Worm (Caenorhabditis elegans) whole organism, young adult: ENCODE data around the gene mel-28.

Experiments used
- B0019.2 ChIP-seq: fragments of 200-800 bp; sonication (Bioruptor generic); conservative IDR thresholded peaks from 2 replicates; pipeline ENCODE4 v1.3.6; 2022; ENCODE audit warnings: missing genetic modification reagents, missing genetic modification characterization, missing compliant biosample characterization
- B0261.1 ChIP-seq: sonication (generic microtip); optimal IDR thresholded peaks from 2 replicates; lab custom pipeline; 2016; ENCODE audit warnings: mild to moderate bottlenecking, missing genetic modification characterization, moderate library complexity, missing compliant biosample characterization
- F23B12.7 ChIP-seq: sonication (generic microtip); optimal IDR thresholded peaks from 2 replicates; lab custom pipeline; 2017; ENCODE audit warnings: missing genetic modification characterization, mild to moderate bottlenecking, missing compliant biosample characterization, antibody characterized with exemption, moderate library complexity; ENCODE audit not compliant: insufficient read depth
- F37B4.10 ChIP-seq: fragments of 200-800 bp; sonication (Bioruptor generic); IDR thresholded peaks from 2 replicates; pipeline ENCODE4 v1.3.6; 2022; ENCODE audit warnings: missing genetic modification characterization, missing compliant biosample characterization
- F49E8.2 ChIP-seq: sonication (generic microtip); optimal IDR thresholded peaks from 3 replicates; lab custom pipeline; 2017; ENCODE audit warnings: missing genetic modification characterization, mild to moderate bottlenecking, missing compliant biosample characterization, antibody characterized with exemption, moderate library complexity; ENCODE audit not compliant: insufficient read depth
- F57C9.4 ChIP-seq: sonication (generic microtip); optimal IDR thresholded peaks from 2 replicates; lab custom pipeline; 2017; ENCODE audit warnings: mild to moderate bottlenecking, missing genetic modification characterization, missing compliant biosample characterization
- T07F8.4 ChIP-seq: sonication (generic microtip); optimal IDR thresholded peaks from 2 replicates; lab custom pipeline; 2016; ENCODE audit warnings: mild to moderate bottlenecking, missing genetic modification characterization, moderate library complexity, missing compliant biosample characterization
- Y53F4B.3 ChIP-seq: fragments of 200-800 bp; sonication (Bioruptor generic); IDR thresholded peaks from 2 replicates; pipeline ENCODE4 v1.3.6; 2022; ENCODE audit warnings: missing genetic modification reagents, missing genetic modification characterization, missing compliant biosample characterization
- Y53G8AR.9 ChIP-seq: fragments of 200-800 bp; sonication (Bioruptor generic); conservative IDR thresholded peaks from 2 replicates; pipeline ENCODE4 v1.3.6; 2022; ENCODE audit warnings: missing genetic modification reagents, missing genetic modification characterization, missing compliant biosample characterization
- Y56A3A.18 ChIP-seq: fragments of 200-800 bp; sonication (Bioruptor generic); IDR thresholded peaks from 2 replicates; pipeline ENCODE4 v1.3.6; 2022; ENCODE audit warnings: missing genetic modification reagents, missing genetic modification characterization, missing compliant biosample characterization
- ZK185.1 ChIP-seq: sonication (generic microtip); optimal IDR thresholded peaks from 2 replicates; lab custom pipeline; 2016; ENCODE audit warnings: mild to moderate bottlenecking, missing genetic modification characterization, missing compliant biosample characterization; ENCODE audit not compliant: poor library complexity, severe bottlenecking
- akir-1 ChIP-seq: fragments of 200-800 bp; sonication (Bioruptor generic); optimal IDR thresholded peaks from 2 replicates; lab custom pipeline; 2018; ENCODE audit warnings: mild to moderate bottlenecking, missing genetic modification characterization, moderate library complexity, missing compliant biosample characterization
- ama-1 ChIP-seq, 3 experiments: fragments of 150-350 bp in 1 of 3; sonication (generic microtip) in 2 of 3; optimal IDR thresholded peaks; 2 replicates each; lab custom pipeline; 2014 to 2018; ENCODE audit warnings: missing biosample characterization in 2 of 3, missing genetic modification characterization in 2 of 3, missing genetic modification reagents in 2 of 3
- atf-7 ChIP-seq: sonication (generic microtip); optimal IDR thresholded peaks from 2 replicates; lab custom pipeline; 2017; ENCODE audit warnings: mild to moderate bottlenecking, missing genetic modification characterization, missing compliant biosample characterization
- athp-1 ChIP-seq: sonication (generic microtip); optimal IDR thresholded peaks from 2 replicates; lab custom pipeline; 2017; ENCODE audit warnings: mild to moderate bottlenecking, missing genetic modification characterization, missing compliant biosample characterization
- attf-6 ChIP-seq: fragments of 200-800 bp; sonication (Bioruptor generic); IDR thresholded peaks from 2 replicates; pipeline ENCODE4 v1.3.6; 2022; ENCODE audit warnings: missing genetic modification reagents, missing genetic modification characterization, missing compliant biosample characterization
- cebp-2 ChIP-seq: fragments of 200-800 bp; sonication (Bioruptor generic); IDR thresholded peaks from 2 replicates; pipeline ENCODE4 v1.3.6; 2022; ENCODE audit warnings: missing genetic modification characterization, missing compliant biosample characterization
- ceh-100 ChIP-seq: fragments of 200-800 bp; sonication (Bioruptor generic); IDR thresholded peaks from 2 replicates; pipeline ENCODE4 v1.3.6; 2022; ENCODE audit warnings: missing genetic modification reagents, missing genetic modification characterization, missing compliant biosample characterization
- ceh-27 ChIP-seq: fragments of 200-800 bp; sonication (Bioruptor generic); optimal IDR thresholded peaks from 2 replicates; lab custom pipeline; 2018; ENCODE audit warnings: mild to moderate bottlenecking, missing genetic modification characterization, moderate library complexity, missing compliant biosample characterization
- ceh-40 ChIP-seq: fragments of 200-800 bp; sonication (Bioruptor generic); IDR thresholded peaks from 2 replicates; pipeline ENCODE4 v1.3.6; 2022; ENCODE audit warnings: missing genetic modification characterization, missing compliant biosample characterization
- chd-7 ChIP-seq: sonication (generic microtip); optimal IDR thresholded peaks from 2 replicates; lab custom pipeline; 2016; ENCODE audit warnings: mild to moderate bottlenecking, missing genetic modification characterization, moderate library complexity, missing compliant biosample characterization
- dox-1 ChIP-seq: fragments of 200-800 bp; sonication (Bioruptor generic); IDR thresholded peaks from 2 replicates; pipeline ENCODE4 v1.3.6; 2022; ENCODE audit warnings: missing genetic modification reagents, missing genetic modification characterization, missing compliant biosample characterization
- egl-18 ChIP-seq: fragments of 200-800 bp; sonication (Bioruptor generic); IDR thresholded peaks from 2 replicates; pipeline ENCODE4 v1.3.6; 2022; ENCODE audit warnings: missing genetic modification reagents, missing genetic modification characterization, missing compliant biosample characterization
- egrh-3 ChIP-seq: fragments of 200-800 bp; sonication (Bioruptor generic); IDR thresholded peaks from 2 replicates; pipeline ENCODE4 v1.3.6; 2022; ENCODE audit warnings: missing genetic modification reagents, missing genetic modification characterization, missing compliant biosample characterization
- fkh-3 ChIP-seq: sonication (generic microtip); optimal IDR thresholded peaks from 2 replicates; lab custom pipeline; 2016; ENCODE audit warnings: mild to moderate bottlenecking, missing genetic modification characterization, missing compliant biosample characterization
- hmg-20 ChIP-seq: fragments of 200-800 bp; sonication (Bioruptor generic); IDR thresholded peaks from 2 replicates; pipeline ENCODE4 v1.3.6; 2022; ENCODE audit warnings: missing genetic modification reagents, missing genetic modification characterization, missing compliant biosample characterization
- hsf-1 ChIP-seq: fragments of 200-800 bp; sonication (Bioruptor generic); IDR thresholded peaks from 2 replicates; pipeline ENCODE4 v1.3.6; 2022; ENCODE audit warnings: missing genetic modification reagents, missing genetic modification characterization, missing compliant biosample characterization
- lin-35 ChIP-seq, 3 experiments: fragments of 150-350 bp in 2 of 3; sonication (generic microtip) in 1 of 3; optimal IDR thresholded peaks; 2 replicates each; lab custom pipeline; 2014 to 2018; ENCODE audit warnings: missing biosample characterization in 3 of 3, missing genetic modification characterization in 3 of 3, missing genetic modification reagents in 3 of 3
- lin-40 ChIP-seq: sonication (generic microtip); optimal IDR thresholded peaks from 2 replicates; lab custom pipeline; 2016; ENCODE audit warnings: missing genetic modification characterization, mild to moderate bottlenecking, missing compliant biosample characterization, missing genotype, missing genetic modification reagents
- madf-10 ChIP-seq: sonication (generic microtip); optimal IDR thresholded peaks from 2 replicates; lab custom pipeline; 2016; ENCODE audit warnings: mild to moderate bottlenecking, missing genetic modification characterization, missing compliant biosample characterization
- madf-8 ChIP-seq: fragments of 200-800 bp; sonication (Bioruptor generic); conservative IDR thresholded peaks from 2 replicates; pipeline ENCODE4 v1.3.6; 2022; ENCODE audit warnings: missing genetic modification reagents, missing genetic modification characterization, missing compliant biosample characterization
- mcd-1 ChIP-seq: fragments of 200-800 bp; sonication (Bioruptor generic); IDR thresholded peaks from 2 replicates; pipeline ENCODE4 v1.3.6; 2022; ENCODE audit warnings: missing genetic modification reagents, missing genetic modification characterization, missing compliant biosample characterization
- mel-28 ChIP-seq: sonication (generic microtip); optimal IDR thresholded peaks from 2 replicates; lab custom pipeline; 2016; ENCODE audit warnings: borderline replicate concordance, mild to moderate bottlenecking, missing genetic modification characterization, missing compliant biosample characterization
- mes-4 ChIP-seq: sonication (generic microtip); optimal IDR thresholded peaks from 2 replicates; lab custom pipeline; 2016; ENCODE audit warnings: missing genotype, missing genetic modification characterization, missing compliant biosample characterization
- nhr-80 ChIP-seq: sonication (generic microtip); optimal IDR thresholded peaks from 2 replicates; lab custom pipeline; 2016; ENCODE audit warnings: missing genetic modification characterization, missing compliant biosample characterization
- pha-4 ChIP-seq: fragments of 150-350 bp; sonication (generic microtip); optimal IDR thresholded peaks from 2 replicates; lab custom pipeline; 2014; ENCODE audit warnings: missing biosample characterization, missing genetic modification reagents, missing genetic modification characterization
- rpc-1 ChIP-seq, 2 experiments: fragments of 150-350 bp in 1 of 2; sonication (generic microtip) in 1 of 2; optimal IDR thresholded peaks; 2 replicates each; lab custom pipeline; 2014 to 2018; ENCODE audit warnings: missing biosample characterization in 1 of 2, missing genetic modification characterization in 1 of 2, missing genetic modification reagents in 1 of 2, missing genotype in 1 of 2
- sea-2 ChIP-seq: fragments of 200-800 bp; sonication (Bioruptor generic); IDR thresholded peaks from 2 replicates; pipeline ENCODE4 v1.3.6; 2022; ENCODE audit warnings: missing genetic modification characterization, missing compliant biosample characterization
- snpc-1.1 ChIP-seq: sonication (generic microtip); optimal IDR thresholded peaks from 2 replicates; lab custom pipeline; 2017; ENCODE audit warnings: missing genetic modification characterization, mild to moderate bottlenecking, missing compliant biosample characterization, antibody characterized with exemption, moderate library complexity, missing genotype, missing genetic modification reagents; ENCODE audit not compliant: insufficient read depth
- snpc-4 ChIP-seq, 5 experiments: fragments of 150-350 bp in 1 of 5; sonication (generic microtip) in 4 of 5; optimal IDR thresholded peaks; 2 replicates each; lab custom pipeline; 2014 to 2018; ENCODE audit warnings: missing genetic modification characterization in 5 of 5, missing biosample characterization in 3 of 5, antibody characterized with exemption in 2 of 5, mild to moderate bottlenecking in 2 of 5, missing compliant biosample characterization in 2 of 5, missing genotype in 2 of 5, moderate library complexity in 2 of 5, missing genetic modification reagents in 1 of 5
- tbp1 ChIP-seq: fragments of 200-800 bp; sonication (Bioruptor generic); optimal IDR thresholded peaks from 2 replicates; lab custom pipeline; 2018; ENCODE audit warnings: mild to moderate bottlenecking, missing genetic modification characterization, missing compliant biosample characterization
- tlf-1 ChIP-seq: fragments of 200-800 bp; sonication (Bioruptor generic); optimal IDR thresholded peaks from 2 replicates; lab custom pipeline; 2018; ENCODE audit warnings: mild to moderate bottlenecking, missing genetic modification characterization, missing compliant biosample characterization
- unc-62 ChIP-seq: fragments of 150-350 bp; optimal IDR thresholded peaks from 2 replicates; lab custom pipeline; 2014; ENCODE audit warnings: missing biosample characterization, missing genetic modification reagents, missing genetic modification characterization
- xnd-1 ChIP-seq: sonication (generic microtip); optimal IDR thresholded peaks from 2 replicates; lab custom pipeline; 2016; ENCODE audit warnings: missing genotype, missing genetic modification reagents, missing genetic modification characterization, missing compliant biosample characterization
- zfh-2 ChIP-seq: fragments of 200-800 bp; sonication (Bioruptor generic); conservative IDR thresholded peaks from 2 replicates; pipeline ENCODE4 v1.3.6; 2022; ENCODE audit warnings: missing genetic modification reagents, missing genetic modification characterization, missing compliant biosample characterization
- ztf-28 ChIP-seq: fragments of 200-800 bp; sonication (Bioruptor generic); IDR thresholded peaks from 2 replicates; pipeline ENCODE4 v1.3.6; 2022; ENCODE audit warnings: missing genetic modification reagents, missing genetic modification characterization, missing compliant biosample characterization
- ztf-6 ChIP-seq: fragments of 200-800 bp; sonication (Bioruptor generic); IDR thresholded peaks from 2 replicates; pipeline ENCODE4 v1.3.6; 2022; ENCODE audit warnings: missing genetic modification reagents, missing genetic modification characterization, missing compliant biosample characterization

mel-28 gene

ce11 chrIII:4796039-4796438 is 10.2 kb downstream of the mel-28 start (continued):
- TF ChIP-seq ceh-100 (GFP tag; lab: Robert Waterston, UW) (no peak), nhr-80 (tag; lab: Kevin White, UChicago) (peak; percentile 69), B0019.2 (GFP tag; lab: Robert Waterston, UW) (no peak), atf-7 (tag; lab: Kevin White, UChicago) (no peak), Y53G8AR.9 (GFP tag; lab: Robert Waterston, UW) (0 out of 2 replicates have a peak, but pooled peaks have one; percentile 51), mel-28 (no peak), F49E8.2 (tag; lab: Kevin White, UChicago) (no peak), egrh-3 (no peak), snpc-4 (GFP tag; optimal IDR thresholded peaks at IDR 0.05; lab: Kevin White, UChicago) (no peak), snpc-4 (tag; optimal IDR thresholded peaks at IDR 0.05; lab: Kevin White, UChicago) (peak; percentile 13 to 62 (median 54)), madf-8 (GFP tag; lab: Robert Waterston, UW) (no peak), T07F8.4 (tag; lab: Kevin White, UChicago) (no peak), ZK185.1 (tag; lab: Kevin White, UChicago) (peak; percentile 47), Y53F4B.3 (GFP tag; lab: Robert Waterston, UW) (no peak), pha-4 (no peak), xnd-1 (tag; lab: Kevin White, UChicago) (no peak), F23B12.7 (tag; lab: Kevin White, UChicago) (peak; percentile 15), hsf-1 (GFP tag; lab: Robert Waterston, UW) (peak; percentile 46; the same call in 1 of the 2 replicates), B0261.1 (tag; lab: Kevin White, UChicago) (no peak), fkh-3 (tag; lab: Kevin White, UChicago) (no peak), hmg-20 (GFP tag; lab: Robert Waterston, UW) (no peak), sea-2 (no peak), snpc-1.1 (tag; lab: Kevin White, UChicago) (peak; percentile 30), F37B4.10 (GFP tag; lab: Robert Waterston, UW) (no peak), lin-40 (peak; percentile 23), ama-1 (optimal IDR thresholded peaks at IDR 0.05; lab: Kevin White, UChicago) (no peak), ama-1 (GFP tag; optimal IDR thresholded peaks at IDR 0.05; lab: Kevin White, UChicago) (no peak), cebp-2 (no peak), F57C9.4 (no peak), akir-1 (GFP tag; lab: Kevin White, UChicago) (no peak), attf-6 (no peak), mcd-1 (GFP tag; lab: Robert Waterston, UW) (peak; percentile 59), ceh-40 (no peak), tbp1 (GFP tag; lab: Kevin White, UChicago) (peak; percentile 48), lin-35 (GFP tag; optimal IDR thresholded peaks at IDR 0.05; lab: Kevin White, UChicago) (peak in 1 of 3 experiments; percentile 42), chd-7 (tag; lab: Kevin White, UChicago) (no peak), Y56A3A.18 (no peak), mes-4 (tag; lab: Kevin White, UChicago) (no peak), egl-18 (GFP tag; lab: Robert Waterston, UW) (no peak), rpc-1 (optimal IDR thresholded peaks at IDR 0.05; lab: Kevin White, UChicago) (no peak), rpc-1 (tag; optimal IDR thresholded peaks at IDR 0.05; lab: Kevin White, UChicago) (no peak), athp-1 (tag; lab: Kevin White, UChicago) (peak; percentile 73), dox-1 (GFP tag; lab: Robert Waterston, UW) (peak; percentile 75), ztf-28 (no peak), ztf-6 (GFP tag; lab: Robert Waterston, UW) (no peak), tlf-1 (GFP tag; lab: Kevin White, UChicago) (peak; percentile 19), madf-10 (tag; lab: Kevin White, UChicago) (no peak), unc-62 (peak; percentile 19), zfh-2 (GFP tag; lab: Robert Waterston, UW) (no peak), ceh-27 (GFP tag; lab: Kevin White, UChicago) (no peak)
